Worm (Caenorhabditis elegans) whole organism, L3 larva: ENCODE data around the gene F55G11.6.

Experiments used
- ZK546.5 ChIP-seq: sonication (generic microtip); optimal IDR thresholded peaks from 2 replicates; lab custom pipeline; 2017; ENCODE audit warnings: missing biosample characterization, missing genetic modification characterization
- aly-2 ChIP-seq: fragments of 150-350 bp; optimal IDR thresholded peaks from 2 replicates; lab custom pipeline; 2014; ENCODE audit warnings: missing biosample characterization, missing genetic modification characterization
- ceh-16 ChIP-seq: sonication (generic microtip); optimal IDR thresholded peaks from 2 replicates; lab custom pipeline; 2017; ENCODE audit warnings: missing biosample characterization, missing genetic modification characterization
- ceh-28 ChIP-seq: fragments of 150-350 bp; optimal IDR thresholded peaks from 2 replicates; lab custom pipeline; 2014; ENCODE audit warnings: missing biosample characterization, missing genetic modification reagents, missing genetic modification characterization
- ceh-82 ChIP-seq: fragments of 150-350 bp; optimal IDR thresholded peaks from 2 replicates; lab custom pipeline; 2014; ENCODE audit warnings: missing biosample characterization, missing genetic modification characterization
- ceh-9 ChIP-seq: sonication (generic microtip); optimal IDR thresholded peaks from 2 replicates; lab custom pipeline; 2018; ENCODE audit warnings: missing biosample characterization, missing genetic modification characterization
- daf-12 ChIP-seq: fragments of 150-350 bp; optimal IDR thresholded peaks from 2 replicates; lab custom pipeline; 2014; ENCODE audit warnings: missing biosample characterization, missing genetic modification reagents, missing genetic modification characterization
- egl-27 ChIP-seq: sonication (generic microtip); optimal IDR thresholded peaks from 4 replicates; lab custom pipeline; 2017; ENCODE audit warnings: missing biosample characterization, missing genetic modification reagents, missing genetic modification characterization
- egl-5 ChIP-seq: fragments of 150-350 bp; optimal IDR thresholded peaks from 2 replicates; lab custom pipeline; 2017; ENCODE audit warnings: missing biosample characterization, missing genetic modification reagents, missing genetic modification characterization, inconsistent platforms
- elt-1 ChIP-seq: fragments of 150-350 bp; optimal IDR thresholded peaks from 2 replicates; lab custom pipeline; 2014; ENCODE audit warnings: missing biosample characterization, missing genetic modification characterization
- elt-2 ChIP-seq: sonication (generic microtip); optimal IDR thresholded peaks from 2 replicates; lab custom pipeline; 2016; ENCODE audit warnings: missing genetic modification reagents, mild to moderate bottlenecking, missing genetic modification characterization, missing compliant biosample characterization
- elt-3 ChIP-seq, 3 experiments: fragments of 150-350 bp in 1 of 3; sonication (generic microtip) in 2 of 3; optimal IDR thresholded peaks; 2 replicates in 2 of 3; 4 replicates in 1 of 3; lab custom pipeline; 2014 to 2017; ENCODE audit warnings: missing biosample characterization in 3 of 3, missing genetic modification characterization in 3 of 3
- eor-1 ChIP-seq, 2 experiments: fragments of 150-350 bp; optimal IDR thresholded peaks; 2 replicates each; lab custom pipeline; 2014 to 2018; ENCODE audit warnings: missing biosample characterization in 2 of 2, missing genetic modification characterization in 2 of 2
- fkh-10 ChIP-seq: sonication (generic microtip); optimal IDR thresholded peaks from 2 replicates; lab custom pipeline; 2017; ENCODE audit warnings: missing biosample characterization, missing genetic modification reagents, missing genetic modification characterization
- fkh-2 ChIP-seq: fragments of 150-350 bp; optimal IDR thresholded peaks from 2 replicates; lab custom pipeline; 2014; ENCODE audit warnings: missing biosample characterization, missing genetic modification reagents, missing genetic modification characterization
- hmg-11 ChIP-seq: sonication (generic microtip); optimal IDR thresholded peaks from 2 replicates; lab custom pipeline; 2016; ENCODE audit warnings: missing genetic modification characterization, missing compliant biosample characterization
- jun-1 ChIP-seq: fragments of 150-350 bp; optimal IDR thresholded peaks from 2 replicates; lab custom pipeline; 2014; ENCODE audit warnings: missing biosample characterization, missing genetic modification reagents, missing genetic modification characterization
- lin-15B ChIP-seq: fragments of 150-350 bp; optimal IDR thresholded peaks from 2 replicates; lab custom pipeline; 2014; ENCODE audit warnings: missing biosample characterization, missing genetic modification characterization
- lin-39 ChIP-seq: fragments of 150-350 bp; optimal IDR thresholded peaks from 2 replicates; lab custom pipeline; 2018; ENCODE audit warnings: missing biosample characterization, missing genetic modification reagents, missing genetic modification characterization
- lsy-12 ChIP-seq: sonication (generic microtip); optimal IDR thresholded peaks from 2 replicates; lab custom pipeline; 2016; ENCODE audit warnings: mild to moderate bottlenecking, missing genetic modification characterization, missing compliant biosample characterization
- mml-1 ChIP-seq: fragments of 150-350 bp; sonication (generic microtip); optimal IDR thresholded peaks from 3 replicates; lab custom pipeline; 2014; ENCODE audit warnings: missing biosample characterization, missing genetic modification characterization
- nfya-1 ChIP-seq: sonication (generic microtip); optimal IDR thresholded peaks from 2 replicates; lab custom pipeline; 2017; ENCODE audit warnings: missing genetic modification characterization, mild to moderate bottlenecking, missing compliant biosample characterization, antibody characterized with exemption, moderate library complexity; ENCODE audit not compliant: insufficient read depth
- nhr-11 ChIP-seq: fragments of 150-350 bp; optimal IDR thresholded peaks from 2 replicates; lab custom pipeline; 2014; ENCODE audit warnings: missing biosample characterization, missing genetic modification characterization
- nhr-12 ChIP-seq: fragments of 150-350 bp; optimal IDR thresholded peaks from 2 replicates; lab custom pipeline; 2014; ENCODE audit warnings: missing biosample characterization, missing genetic modification characterization
- nhr-237 ChIP-seq: fragments of 150-350 bp; optimal IDR thresholded peaks from 2 replicates; lab custom pipeline; 2014; ENCODE audit warnings: missing biosample characterization, missing genetic modification characterization
- nhr-25 ChIP-seq: sonication (generic microtip); optimal IDR thresholded peaks from 2 replicates; lab custom pipeline; 2017; ENCODE audit warnings: missing biosample characterization, missing genetic modification characterization
- nhr-28 ChIP-seq: fragments of 150-350 bp; optimal IDR thresholded peaks from 2 replicates; lab custom pipeline; 2014; ENCODE audit warnings: missing biosample characterization, missing genetic modification characterization
- nhr-43 ChIP-seq: sonication (generic microtip); optimal IDR thresholded peaks from 2 replicates; lab custom pipeline; 2016; ENCODE audit warnings: mild to moderate bottlenecking, missing genetic modification characterization, missing compliant biosample characterization; ENCODE audit not compliant: poor library complexity, severe bottlenecking
- nhr-67 ChIP-seq: fragments of 150-350 bp; optimal IDR thresholded peaks from 2 replicates; lab custom pipeline; 2014; ENCODE audit warnings: missing biosample characterization, missing genetic modification characterization
- nhr-77 ChIP-seq: fragments of 150-350 bp; optimal IDR thresholded peaks from 2 replicates; lab custom pipeline; 2014; ENCODE audit warnings: missing biosample characterization, missing genetic modification characterization
- sea-2 ChIP-seq: fragments of 150-350 bp; sonication (generic microtip); optimal IDR thresholded peaks from 4 replicates; lab custom pipeline; 2014; ENCODE audit warnings: missing biosample characterization, missing genetic modification reagents, missing genetic modification characterization
- skn-1 ChIP-seq: fragments of 150-350 bp; optimal IDR thresholded peaks from 2 replicates; lab custom pipeline; 2014; ENCODE audit warnings: missing biosample characterization, missing genetic modification characterization
- snpc-4 ChIP-seq: fragments of 150-350 bp; optimal IDR thresholded peaks from 2 replicates; lab custom pipeline; 2014; ENCODE audit warnings: missing biosample characterization, missing genetic modification characterization
- unc-39 ChIP-seq: sonication (generic microtip); optimal IDR thresholded peaks from 4 replicates; lab custom pipeline; 2017; ENCODE audit warnings: missing biosample characterization, missing genetic modification characterization
- unc-62 ChIP-seq: fragments of 150-350 bp; sonication (generic microtip); optimal IDR thresholded peaks from 4 replicates; lab custom pipeline; 2014; ENCODE audit warnings: missing biosample characterization, missing genetic modification reagents, missing genetic modification characterization
- zag-1 ChIP-seq: fragments of 150-350 bp; optimal IDR thresholded peaks from 2 replicates; lab custom pipeline; 2014; ENCODE audit warnings: missing biosample characterization, missing genetic modification characterization
- ztf-11 ChIP-seq: fragments of 150-350 bp; optimal IDR thresholded peaks from 2 replicates; lab custom pipeline; 2014; ENCODE audit warnings: missing biosample characterization, missing genetic modification characterization
- ztf-4 ChIP-seq: fragments of 150-350 bp; optimal IDR thresholded peaks from 2 replicates; lab custom pipeline; 2014; ENCODE audit warnings: missing biosample characterization, missing genetic modification characterization

Gene F55G11.6

DNA sequence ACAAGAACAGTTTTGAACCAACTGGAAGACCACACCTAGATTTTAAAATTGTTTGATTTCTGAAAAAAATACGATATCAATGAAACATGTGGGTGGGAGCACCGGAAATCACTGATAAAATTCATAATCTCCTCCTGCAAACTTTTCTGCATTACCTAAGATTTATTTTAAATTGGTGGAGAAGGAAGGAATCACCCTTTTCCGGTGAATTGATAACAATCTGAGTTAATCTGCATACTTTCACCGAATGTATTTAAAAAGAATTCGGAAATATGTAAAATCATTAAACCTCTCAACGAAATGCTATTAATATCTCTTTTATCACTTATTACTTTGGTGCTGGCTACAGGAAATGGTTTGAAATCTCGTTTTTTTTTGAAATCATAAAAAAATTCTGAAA, 15.2 kb upstream of the F55G11.6 start, which contains the start of gene dct-19:
Gene dct-19, plus strand, starts transcription at position 301 of the 400 bp plus-strand sequence.
- TF ChIP-seq lin-15B (tag; lab: Kevin White, UChicago) (no peak), aly-2 (tag; lab: Kevin White, UChicago) (no peak), egl-27 (tag; lab: Kevin White, UChicago) (no peak), mml-1 (tag; lab: Kevin White, UChicago) (no peak), ztf-4 (tag; lab: Kevin White, UChicago) (no peak), unc-62 (GFP tag; lab: Kevin White, UChicago) (no peak), sea-2 (GFP tag; lab: Kevin White, UChicago) (no peak), unc-39 (no peak), eor-1 (tag; optimal IDR thresholded peaks at IDR 0.05; lab: Kevin White, UChicago) (no peak), ZK546.5 (no peak), jun-1 (tag; lab: Kevin White, UChicago) (no peak), fkh-10 (GFP tag; lab: Kevin White, UChicago) (no peak), lin-39 (tag; lab: Kevin White, UChicago) (no peak), ceh-28 (no peak), egl-5 (no peak)

DNA sequence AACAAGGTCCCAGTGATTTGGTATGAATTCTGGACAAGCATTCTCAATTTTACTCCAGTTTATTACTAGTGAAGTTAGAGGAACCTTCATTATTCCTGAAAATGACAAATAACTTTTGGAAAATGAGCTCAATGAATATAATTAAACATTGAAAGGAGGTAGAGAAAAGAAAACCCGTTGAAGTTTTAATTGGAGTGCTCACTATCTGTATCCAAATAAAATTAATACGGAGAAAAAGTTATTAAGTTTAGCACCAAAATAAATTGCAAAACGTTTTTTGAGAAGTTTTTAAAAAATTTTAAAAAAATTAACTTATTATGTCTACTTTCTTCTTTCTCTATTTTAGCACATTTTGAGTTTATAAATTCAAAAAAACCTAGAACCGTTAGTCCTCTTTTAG, 11.3 kb upstream of the F55G11.6 start, which contains the start of gene F55G11.1:
Gene F55G11.1, minus strand, starts transcription at position 101 of the 400 bp plus-strand sequence.
- TF ChIP-seq daf-12 (tag; lab: Kevin White, UChicago) (no peak), zag-1 (no peak), sea-2 (GFP tag; lab: Kevin White, UChicago) (no peak), snpc-4 (tag; lab: Kevin White, UChicago) (no peak), nhr-77 (no peak), nhr-43 (tag; lab: Kevin White, UChicago) (no peak), nfya-1 (tag; lab: Kevin White, UChicago) (no peak), nhr-12 (tag; lab: Kevin White, UChicago) (no peak), aly-2 (tag; lab: Kevin White, UChicago) (no peak), jun-1 (tag; lab: Kevin White, UChicago) (no peak), ceh-16 (tag; lab: Kevin White, UChicago) (no peak), lsy-12 (no peak), unc-39 (no peak), nhr-67 (tag; lab: Kevin White, UChicago) (no peak), fkh-10 (GFP tag; lab: Kevin White, UChicago) (no peak), nhr-11 (tag; lab: Kevin White, UChicago) (no peak), skn-1 (no peak), ZK546.5 (no peak), elt-1 (tag; lab: Kevin White, UChicago) (no peak)

DNA sequence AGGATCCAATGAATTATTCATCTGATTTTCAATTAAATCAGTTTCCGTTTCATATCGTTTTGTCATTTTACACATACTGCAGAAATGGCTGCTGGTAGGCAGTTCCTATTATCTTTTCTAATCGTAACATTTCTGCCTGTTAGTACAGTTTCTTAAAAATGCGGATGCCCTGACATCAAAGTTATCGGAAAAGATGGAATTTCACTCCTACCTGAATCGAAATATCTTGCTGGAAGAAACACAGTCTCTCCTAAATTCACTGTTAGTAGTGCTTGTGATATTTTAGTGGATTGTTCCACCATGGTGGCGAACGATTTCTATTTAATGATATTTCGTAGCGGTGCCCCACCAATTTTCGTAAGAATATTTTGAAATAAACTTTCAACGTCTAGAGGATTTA, 9.4 kb upstream of the F55G11.6 start, which contains the start of gene F55G11.10:
Gene F55G11.10, plus strand, starts transcription at position 301 of the 400 bp plus-strand sequence.
- no peak for TF ChIP-seq unc-39
- TF ChIP-seq nhr-25 (tag; lab: Kevin White, UChicago) = no peak
- TF ChIP-seq eor-1 (tag; optimal IDR thresholded peaks at IDR 0.05; lab: Kevin White, UChicago) = no peak
- no peak for TF ChIP-seq hmg-11 (tag; lab: Kevin White, UChicago)
- no peak for TF ChIP-seq ceh-82 (tag; lab: Kevin White, UChicago)
- no peak for TF ChIP-seq nfya-1 (tag; lab: Kevin White, UChicago)
- TF ChIP-seq nhr-237 (tag; lab: Kevin White, UChicago) = no peak
- no peak for TF ChIP-seq fkh-2
- no peak for TF ChIP-seq nhr-43 (tag; lab: Kevin White, UChicago)
- TF ChIP-seq skn-1 = no peak
- TF ChIP-seq, all 47 proteins: peak for 0

DNA sequence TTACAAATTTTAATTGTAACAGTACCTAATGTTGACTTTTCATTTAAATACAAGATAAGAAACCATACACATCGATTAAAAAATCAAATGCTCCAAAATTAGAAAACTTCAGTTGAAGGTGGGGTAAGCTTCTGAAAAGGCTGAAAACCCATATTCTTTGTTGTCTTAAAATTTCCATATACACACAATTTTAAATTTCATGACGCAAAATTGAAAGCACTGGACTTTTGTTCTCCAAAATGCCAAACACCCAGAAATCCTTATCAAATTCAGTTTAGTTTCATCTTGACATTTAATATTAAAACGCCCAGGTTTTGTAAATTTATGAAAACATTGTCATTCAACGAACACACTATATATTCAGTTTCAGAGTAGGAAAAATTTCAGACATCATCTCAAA, 2.3 kb downstream of the F55G11.6 start, which contains the start of gene F55G11.7:
Gene F55G11.7, plus strand, starts transcription at position 301 of the 400 bp plus-strand sequence.
- TF ChIP-seq egl-27 (tag; lab: Kevin White, UChicago) (no peak), eor-1 (tag; optimal IDR thresholded peaks at IDR 0.05; lab: Kevin White, UChicago) (no peak), ztf-11 (tag; lab: Kevin White, UChicago) (no peak), ceh-9 (no peak), fkh-10 (GFP tag; lab: Kevin White, UChicago) (no peak), egl-5 (no peak), nhr-28 (tag; lab: Kevin White, UChicago) (no peak), elt-1 (tag; lab: Kevin White, UChicago) (no peak), nfya-1 (tag; lab: Kevin White, UChicago) (no peak), elt-3 (tag; optimal IDR thresholded peaks at IDR 0.05; lab: Kevin White, UChicago) (no peak), lin-15B (tag; lab: Kevin White, UChicago) (no peak), elt-2 (tag; lab: Kevin White, UChicago) (no peak), unc-62 (GFP tag; lab: Kevin White, UChicago) (no peak)
